Worm (Caenorhabditis elegans) whole organism, mixed stage, embryonic: ENCODE results near the gene tyra-2.

Experiments
- elt-3 ChIP-seq: fragments of 150-350 bp; optimal IDR thresholded peaks from 2 replicates; lab custom pipeline; 2014; ENCODE audit warnings: missing biosample characterization, missing genetic modification characterization
- ham-2 ChIP-seq: fragments of 200-800 bp; sonication (Bioruptor generic); optimal IDR thresholded peaks from 2 replicates; lab custom pipeline; 2018; ENCODE audit warnings: mild to moderate bottlenecking, missing genetic modification characterization, missing compliant biosample characterization
- lin-13 ChIP-seq: fragments of 150-350 bp; optimal IDR thresholded peaks from 2 replicates; lab custom pipeline; 2014; ENCODE audit warnings: missing biosample characterization, missing genetic modification characterization
- nhr-76 ChIP-seq: sonication (generic microtip); optimal IDR thresholded peaks from 2 replicates; lab custom pipeline; 2017; ENCODE audit warnings: missing biosample characterization, missing genetic modification characterization
- tbx-8 ChIP-seq: fragments of 200-800 bp; sonication (Bioruptor generic); optimal IDR thresholded peaks from 2 replicates; lab custom pipeline; 2018; ENCODE audit warnings: mild to moderate bottlenecking, missing genetic modification characterization, moderate library complexity, missing compliant biosample characterization
- unc-120 ChIP-seq: sonication (generic microtip); optimal IDR thresholded peaks from 2 replicates; lab custom pipeline; 2017; ENCODE audit warnings: missing genetic modification characterization, missing compliant biosample characterization; ENCODE audit not compliant: poor library complexity, severe bottlenecking
- unc-39 ChIP-seq: fragments of 150-350 bp; optimal IDR thresholded peaks from 2 replicates; lab custom pipeline; 2014; ENCODE audit warnings: missing biosample characterization, missing genetic modification characterization
- unc-62 ChIP-seq: fragments of 150-350 bp; optimal IDR thresholded peaks from 2 replicates; lab custom pipeline; 2014; ENCODE audit warnings: missing biosample characterization, missing genetic modification reagents, missing genetic modification characterization

- TF ChIP-seq ham-2 (GFP tag; lab: Kevin White, UChicago) (no peak), nhr-76 (tag; lab: Kevin White, UChicago) (no peak), unc-39 (tag; lab: Kevin White, UChicago) (no peak), tbx-8 (GFP tag; lab: Kevin White, UChicago) (no peak), lin-13 (tag; lab: Kevin White, UChicago) (no peak), unc-120 (tag; lab: Kevin White, UChicago) (no peak), elt-3 (tag; lab: Kevin White, UChicago) (no peak), unc-62 (GFP tag; lab: Kevin White, UChicago) (no peak)
Measured at ce11 chrX:7001933-7002332, 3.4 kb downstream of the tyra-2 start.
